Fruit fly (Drosophila melanogaster): ENCODE results near the gene srw.

srw gene

dm6 chr3L:4292120-4292697, 8.9 kb upstream of the srw start, which contains the start of the genes CG15012 and Fdx2 (continued):
- no peak for TF ChIP-seq Oaz (GFP tag; IDR thresholded peaks at IDR 0.05)
- peak; percentile 61 for TF ChIP-seq CG33213 (GFP tag; optimal IDR thresholded peaks at IDR 0.05)
- no peak for TF ChIP-seq kni (GFP tag; optimal IDR thresholded peaks at IDR 0.05)
- TF ChIP-seq dan (GFP tag; IDR thresholded peaks at IDR 0.05): no peak
- peak in 1 of 2 experiments; percentile 82 for TF ChIP-seq Pdp1 (GFP tag; optimal IDR thresholded peaks at IDR 0.05)
- TF ChIP-seq Myb (GFP tag; optimal IDR thresholded peaks at IDR 0.05): peak; percentile 55
- TF ChIP-seq CG1529 (GFP tag; optimal IDR thresholded peaks at IDR 0.05): no peak
- no peak for TF ChIP-seq dmrt99B (tag; optimal IDR thresholded peaks at IDR 0.05)
- no peak for TF ChIP-seq salm (tag; optimal IDR thresholded peaks at IDR 0.05)
- peak in 1 of 3 experiments; percentile 31 for TF ChIP-seq lola (GFP tag; optimal IDR thresholded peaks at IDR 0.05)
- TF ChIP-seq ftz-f1 (GFP tag; optimal IDR thresholded peaks at IDR 0.05): no peak
- TF ChIP-seq CG18599 (GFP tag; optimal IDR thresholded peaks at IDR 0.05): no peak
- peak; percentile 21 for TF ChIP-seq CG2678 (tag; optimal IDR thresholded peaks at IDR 0.05)
- TF ChIP-seq pnt (GFP tag; optimal IDR thresholded peaks at IDR 0.05): peak; percentile 21
- no peak for TF ChIP-seq sqz (GFP tag; optimal IDR thresholded peaks at IDR 0.05)
- TF ChIP-seq Ptx1 (GFP tag; IDR thresholded peaks at IDR 0.05): 0 out of 2 replicates have a peak, but pooled peaks have one; percentile 6
- TF ChIP-seq da (GFP tag; optimal IDR thresholded peaks at IDR 0.05): no peak
- peak; percentile 96 for TF ChIP-seq CG4617 (GFP tag; optimal IDR thresholded peaks at IDR 0.05; ENCODE audit: borderline replicate concordance)
- 0 out of 2 replicates have a peak, but pooled peaks have one; percentile 23 for TF ChIP-seq Rfx (GFP tag; IDR thresholded peaks at IDR 0.05)
- TF ChIP-seq Ets65A (GFP tag): peak; percentile 77
- no peak for TF ChIP-seq gt (GFP tag; IDR thresholded peaks at IDR 0.05)
- TF ChIP-seq D19B (GFP tag; optimal IDR thresholded peaks at IDR 0.05): no peak
- TF ChIP-seq E2f1 (GFP tag; IDR thresholded peaks at IDR 0.05): no peak
- TF ChIP-seq CG12391 (tag; optimal IDR thresholded peaks at IDR 0.05): peak; percentile 57
- peak; percentile 50 for TF ChIP-seq Sry-δ (GFP tag; optimal IDR thresholded peaks at IDR 0.05)
- no peak for TF ChIP-seq CG32767 (GFP tag; IDR thresholded peaks at IDR 0.05)
- TF ChIP-seq prd (optimal IDR thresholded peaks at IDR 0.05): no peak
- TF ChIP-seq prd (GFP tag; IDR thresholded peaks at IDR 0.05): peak; percentile 27; the same call in 1 of the 3 replicates
- TF ChIP-seq CG1832 (GFP tag; optimal IDR thresholded peaks at IDR 0.05): no peak
- no peak for TF ChIP-seq Nf-YA (GFP tag; IDR thresholded peaks at IDR 0.05)
- TF ChIP-seq tx (GFP tag; optimal IDR thresholded peaks at IDR 0.05): peak; percentile 26
- TF ChIP-seq trem (tag; optimal IDR thresholded peaks at IDR 0.05): peak; percentile 80
- TF ChIP-seq Chrac-16 (GFP tag; optimal IDR thresholded peaks at IDR 0.05): peak; percentile 1
- TF ChIP-seq caup (GFP tag; optimal IDR thresholded peaks at IDR 0.05; ENCODE audit: severe bottlenecking): no peak
- TF ChIP-seq nerfin-1 (tag; optimal IDR thresholded peaks at IDR 0.05): peak; percentile 12

dm6 chr3L:4288591-4289056, 5.3 kb upstream of the srw start, which contains the start of gene Hexo1:
Gene Hexo1, plus strand, starts transcription at chr3L:4288641.
- TF ChIP-seq CG14860 (GFP tag; IDR thresholded peaks at IDR 0.05; ENCODE audit: partially characterized antibody) (no peak), ash1 (GFP tag; optimal IDR thresholded peaks at IDR 0.05) (no peak), CG30403 (GFP tag; optimal IDR thresholded peaks at IDR 0.05) (peak; percentile 37), hkb (optimal IDR thresholded peaks at IDR 0.05) (no peak), hkb (GFP tag; IDR thresholded peaks at IDR 0.05) (peak; percentile 61), cad (GFP tag; optimal IDR thresholded peaks at IDR 0.05) (no peak), Blimp-1 (GFP tag; optimal IDR thresholded peaks at IDR 0.05) (peak; percentile 11), CG4854 (GFP tag; optimal IDR thresholded peaks at IDR 0.05) (peak; percentile 2), CG32532 (GFP tag; IDR thresholded peaks at IDR 0.05) (peak; percentile 51; the same call in 1 of the 2 replicates), ro (GFP tag; IDR thresholded peaks at IDR 0.05) (no peak), grau (tag; optimal IDR thresholded peaks at IDR 0.05) (peak; percentile 39), CG2678 (tag; optimal IDR thresholded peaks at IDR 0.05) (peak; percentile 51), CG1603 (tag; optimal IDR thresholded peaks at IDR 0.05) (peak; percentile 23), CG14667 (GFP tag; IDR thresholded peaks at IDR 0.05) (no peak), kni (GFP tag; optimal IDR thresholded peaks at IDR 0.05) (peak; percentile 11), Ada2b (GFP tag; IDR thresholded peaks at IDR 0.05) (0 out of 2 replicates have a peak, but pooled peaks have one; percentile 17), HmgZ (tag; optimal IDR thresholded peaks at IDR 0.05) (peak; percentile 55), CG17361 (GFP tag; IDR thresholded peaks at IDR 0.05) (peak; percentile 30; the same call in 1 of the 3 replicates)
